Fruit fly (Drosophila melanogaster) whole organism, embryonic: ENCODE data around the gene Uggt.

Source experiments
- Aef1 ChIP-seq: fragments of 200-800 bp; sonication (Bioruptor generic); IDR thresholded peaks from 3 replicates; pipeline ENCODE4 v1.3.6; 2022; ENCODE audit warnings: missing biosample characterization, missing genetic modification characterization
- Asciz ChIP-seq: fragments of 200-800 bp; sonication (Bioruptor generic); optimal IDR thresholded peaks from 2 replicates; lab custom pipeline; 2017; ENCODE audit warnings: missing biosample characterization, mild to moderate bottlenecking, missing genetic modification characterization, missing genetic modification reagents
- CG10462 ChIP-seq: fragments of 200-800 bp; sonication (Bioruptor generic); optimal IDR thresholded peaks from 2 replicates; lab custom pipeline; 2016; ENCODE audit warnings: missing biosample characterization, missing genetic modification characterization
- CG11085 ChIP-seq: fragments of 200-800 bp; sonication (Bioruptor generic); IDR thresholded peaks from 2 replicates; pipeline ENCODE4 v1.3.6; 2022; ENCODE audit warnings: missing biosample characterization, missing genetic modification characterization
- CG11560 ChIP-seq: fragments of 200-800 bp; sonication (Bioruptor generic); IDR thresholded peaks from 3 replicates; pipeline ENCODE4 v1.3.6; 2022; ENCODE audit warnings: missing biosample characterization, missing genetic modification characterization
- CG15073 ChIP-seq: fragments of 200-800 bp; sonication (Bioruptor generic); optimal IDR thresholded peaks from 2 replicates; lab custom pipeline; 2016; ENCODE audit warnings: missing biosample characterization, missing genetic modification characterization
- CG2199 ChIP-seq: fragments of 200-800 bp; sonication (Bioruptor generic); IDR thresholded peaks from 3 replicates; pipeline ENCODE4 v1.3.6; 2022; ENCODE audit warnings: missing biosample characterization, missing genetic modification characterization
- CG34376 ChIP-seq: fragments of 200-800 bp; sonication (Bioruptor generic); optimal IDR thresholded peaks from 2 replicates; lab custom pipeline; 2018; ENCODE audit warnings: missing biosample characterization, mild to moderate bottlenecking, missing genetic modification characterization
- CG42726 ChIP-seq: fragments of 200-800 bp; sonication (Bioruptor generic); IDR thresholded peaks from 2 replicates; pipeline ENCODE4 v1.3.6; 2022; ENCODE audit warnings: missing biosample characterization, missing genetic modification characterization; ENCODE audit not compliant: partially characterized antibody
- CG6813 ChIP-seq: fragments of 200-800 bp; sonication (Bioruptor generic); optimal IDR thresholded peaks from 2 replicates; lab custom pipeline; 2017; ENCODE audit warnings: missing biosample characterization, missing genetic modification characterization, mild to moderate bottlenecking, moderate library complexity, missing genetic modification reagents
- CG8089 ChIP-seq: fragments of 200-800 bp; sonication (Bioruptor generic); optimal IDR thresholded peaks from 3 replicates; lab custom pipeline; 2016; ENCODE audit warnings: missing biosample characterization, missing genetic modification characterization
- CG8388 ChIP-seq: fragments of 200-800 bp; sonication (Bioruptor generic); optimal IDR thresholded peaks from 2 replicates; lab custom pipeline; 2019; ENCODE audit warnings: missing biosample characterization, mild to moderate bottlenecking, missing genetic modification characterization, moderate library complexity
- CG8924 ChIP-seq: fragments of 200-800 bp; optimal IDR thresholded peaks from 3 replicates; lab custom pipeline; 2019; ENCODE audit warnings: missing biosample characterization, mild to moderate bottlenecking, missing genetic modification characterization, moderate library complexity
- CG9437 ChIP-seq: fragments of 200-800 bp; sonication (Bioruptor generic); optimal IDR thresholded peaks from 2 replicates; lab custom pipeline; 2018; ENCODE audit warnings: missing biosample characterization, mild to moderate bottlenecking, missing genetic modification characterization
- CG9932 ChIP-seq: fragments of 200-800 bp; sonication (Bioruptor generic); IDR thresholded peaks from 2 replicates; pipeline ENCODE4 v1.3.6; 2022; ENCODE audit warnings: missing biosample characterization, missing genetic modification characterization
- CkIIα-i1 ChIP-seq: fragments of 200-800 bp; sonication (Bioruptor generic); IDR thresholded peaks from 2 replicates; pipeline ENCODE4 v1.3.6; 2022; ENCODE audit warnings: missing biosample characterization, missing genetic modification characterization
- CoRest ChIP-seq: fragments of 200-800 bp; sonication (Bioruptor generic); optimal IDR thresholded peaks from 3 replicates; lab custom pipeline; 2018; ENCODE audit warnings: missing biosample characterization, mild to moderate bottlenecking, missing genetic modification characterization, moderate library complexity
- D ChIP-seq, 2 experiments: fragments of 200-800 bp in 1 of 2; fragments of >200 bp in 1 of 2; sonication (Bioruptor generic) in 1 of 2; optimal IDR thresholded peaks; 2 replicates in 1 of 2; 3 replicates in 1 of 2; lab custom pipeline; 2017; ENCODE audit warnings: mild to moderate bottlenecking in 1 of 2, missing biosample characterization in 1 of 2, missing genetic modification characterization in 1 of 2, missing genetic modification reagents in 1 of 2
- D19B ChIP-seq: fragments of 200-800 bp; sonication (Bioruptor generic); optimal IDR thresholded peaks from 2 replicates; lab custom pipeline; 2017; ENCODE audit warnings: missing biosample characterization, mild to moderate bottlenecking, missing genetic modification characterization
- E2f1 ChIP-seq: fragments of 200-800 bp; sonication (Bioruptor generic); IDR thresholded peaks from 2 replicates; pipeline ENCODE4 v1.3.6; 2022; ENCODE audit warnings: missing biosample characterization, missing genetic modification characterization
- E2f2 ChIP-seq: fragments of 200-800 bp; sonication (Bioruptor generic); IDR thresholded peaks from 2 replicates; pipeline ENCODE4 v1.3.6; 2022; ENCODE audit warnings: missing biosample characterization, missing genetic modification characterization
- Elba2 ChIP-seq: fragments of 200-800 bp; sonication (Bioruptor generic); optimal IDR thresholded peaks from 3 replicates; lab custom pipeline; 2016; ENCODE audit warnings: missing biosample characterization, missing genetic modification characterization
- HmgD ChIP-seq: fragments of 200-800 bp; sonication (Bioruptor generic); optimal IDR thresholded peaks from 3 replicates; lab custom pipeline; 2016; ENCODE audit warnings: missing biosample characterization, missing genetic modification characterization
- Hmr ChIP-seq: fragments of 200-800 bp; sonication (Bioruptor generic); optimal IDR thresholded peaks from 3 replicates; lab custom pipeline; 2017; ENCODE audit warnings: mild to moderate bottlenecking, missing biosample characterization, missing genetic modification reagents, missing genetic modification characterization
- Hmx ChIP-seq: fragments of 200-800 bp; sonication (Bioruptor generic); optimal IDR thresholded peaks from 2 replicates; lab custom pipeline; 2016; ENCODE audit warnings: missing biosample characterization, missing genetic modification characterization
- Hsf ChIP-seq: fragments of 200-800 bp; sonication (Bioruptor generic); optimal IDR thresholded peaks from 3 replicates; lab custom pipeline; 2016; ENCODE audit warnings: missing biosample characterization, missing genetic modification characterization
- Lim3 ChIP-seq: fragments of 200-800 bp; sonication (Bioruptor generic); IDR thresholded peaks from 2 replicates; pipeline ENCODE4 v1.3.6; 2022; ENCODE audit warnings: missing biosample characterization, missing genetic modification characterization
- Mrtf ChIP-seq: fragments of 200-800 bp; sonication (Bioruptor generic); IDR thresholded peaks from 3 replicates; pipeline ENCODE4 v1.3.6; 2022; ENCODE audit warnings: missing biosample characterization, missing genetic modification characterization
- Nf-YB ChIP-seq: fragments of 200-800 bp; sonication (Bioruptor generic); optimal IDR thresholded peaks from 3 replicates; lab custom pipeline; 2019; ENCODE audit warnings: missing biosample characterization, mild to moderate bottlenecking, missing genetic modification characterization, moderate library complexity
- Rfx ChIP-seq: fragments of 200-800 bp; sonication (Bioruptor generic); IDR thresholded peaks from 2 replicates; pipeline ENCODE4 v1.3.6; 2022; ENCODE audit warnings: missing biosample characterization, missing genetic modification characterization
- Scr ChIP-seq: fragments of 200-800 bp; sonication (Bioruptor generic); IDR thresholded peaks from 2 replicates; pipeline ENCODE4 v1.3.6; 2022; ENCODE audit warnings: missing biosample characterization, missing genetic modification characterization; ENCODE audit not compliant: partially characterized antibody
- TFAM ChIP-seq: fragments of 200-800 bp; sonication (Bioruptor generic); optimal IDR thresholded peaks from 2 replicates; lab custom pipeline; 2017; ENCODE audit warnings: missing biosample characterization, missing genetic modification characterization, inconsistent platforms
- amos ChIP-seq: fragments of 200-800 bp; sonication (Bioruptor generic); IDR thresholded peaks from 2 replicates; pipeline ENCODE4 v1.3.6; 2022; ENCODE audit warnings: missing biosample characterization, missing genetic modification characterization; ENCODE audit not compliant: partially characterized antibody
- bcd ChIP-seq: fragments of 200-800 bp; sonication (Bioruptor generic); optimal IDR thresholded peaks from 2 replicates; lab custom pipeline; 2017; ENCODE audit warnings: missing biosample characterization, mild to moderate bottlenecking, missing genetic modification characterization
- dmrt99B ChIP-seq: fragments of 200-800 bp; sonication (Bioruptor generic); optimal IDR thresholded peaks from 2 replicates; lab custom pipeline; 2018; ENCODE audit warnings: missing biosample characterization, mild to moderate bottlenecking, missing genetic modification characterization, moderate library complexity
- eve ChIP-seq, 2 experiments: fragments of >200 bp; optimal IDR thresholded peaks; 2 replicates each; lab custom pipeline; 2017; ENCODE audit warnings: missing biosample characterization in 2 of 2, missing genetic modification characterization in 2 of 2
- fd102C ChIP-seq: fragments of 200-800 bp; sonication (Bioruptor generic); optimal IDR thresholded peaks from 2 replicates; lab custom pipeline; 2018; ENCODE audit warnings: missing biosample characterization, mild to moderate bottlenecking, missing genetic modification characterization, moderate library complexity
- fru ChIP-seq: fragments of >200 bp; optimal IDR thresholded peaks from 2 replicates; lab custom pipeline; 2017
- grau ChIP-seq: fragments of 200-800 bp; optimal IDR thresholded peaks from 3 replicates; lab custom pipeline; 2019; ENCODE audit warnings: missing biosample characterization, mild to moderate bottlenecking, missing genetic modification characterization, moderate library complexity
- ham ChIP-seq: fragments of 200-800 bp; sonication (Bioruptor generic); IDR thresholded peaks from 2 replicates; pipeline ENCODE4 v1.3.6; 2022; ENCODE audit warnings: missing biosample characterization, missing genetic modification characterization
- inv ChIP-seq: fragments of 200-800 bp; sonication (Bioruptor generic); IDR thresholded peaks from 2 replicates; pipeline ENCODE4 v1.3.6; 2022; ENCODE audit warnings: missing biosample characterization, missing genetic modification characterization; ENCODE audit not compliant: partially characterized antibody
- kah ChIP-seq: fragments of 200-800 bp; sonication (Bioruptor generic); optimal IDR thresholded peaks from 2 replicates; lab custom pipeline; 2018; ENCODE audit warnings: missing biosample characterization, mild to moderate bottlenecking, missing genetic modification characterization
- nmo ChIP-seq: fragments of 200-800 bp; sonication (Bioruptor generic); optimal IDR thresholded peaks from 2 replicates; lab custom pipeline; 2018; ENCODE audit warnings: missing biosample characterization, mild to moderate bottlenecking, missing genetic modification characterization, moderate library complexity
- p53 ChIP-seq: fragments of 200-800 bp; sonication (Bioruptor generic); optimal IDR thresholded peaks from 2 replicates; lab custom pipeline; 2016; ENCODE audit warnings: missing biosample characterization, missing genetic modification characterization
- pfk ChIP-seq: fragments of 200-800 bp; sonication (Bioruptor generic); optimal IDR thresholded peaks from 2 replicates; lab custom pipeline; 2018; ENCODE audit warnings: missing biosample characterization, mild to moderate bottlenecking, missing genetic modification characterization, moderate library complexity
- run ChIP-seq: fragments of 200-800 bp; sonication (Bioruptor generic); optimal IDR thresholded peaks from 3 replicates; lab custom pipeline; 2018; ENCODE audit warnings: missing biosample characterization, mild to moderate bottlenecking, missing genetic modification characterization
- sd ChIP-seq: fragments of 200-800 bp; sonication (Bioruptor generic); optimal IDR thresholded peaks from 3 replicates; lab custom pipeline; 2018; ENCODE audit warnings: missing biosample characterization, mild to moderate bottlenecking, missing genetic modification characterization, moderate library complexity
- sima ChIP-seq: fragments of 200-800 bp; sonication (Bioruptor generic); optimal IDR thresholded peaks from 2 replicates; lab custom pipeline; 2016; ENCODE audit warnings: missing biosample characterization, missing genetic modification characterization
- tin ChIP-seq: fragments of 200-800 bp; sonication (Bioruptor generic); optimal IDR thresholded peaks from 3 replicates; lab custom pipeline; 2016; ENCODE audit warnings: missing biosample characterization, missing genetic modification characterization
- tio ChIP-seq: fragments of 200-800 bp; sonication (Bioruptor generic); optimal IDR thresholded peaks from 2 replicates; lab custom pipeline; 2017; ENCODE audit warnings: missing biosample characterization, missing genetic modification characterization, inconsistent platforms
- vnd ChIP-seq: fragments of 200-800 bp; sonication (Bioruptor generic); IDR thresholded peaks from 3 replicates; pipeline ENCODE4 v1.3.6; 2022; ENCODE audit warnings: missing biosample characterization, missing genetic modification characterization; ENCODE audit not compliant: partially characterized antibody

Uggt gene

dm6 chr3L:18870027-18870426 is 2.5 kb upstream of the Uggt start, which contains the start of gene Blos3 (continued):
- peak; percentile 50 for TF ChIP-seq tin (GFP tag; lab: Kevin White, UChicago)
- peak; percentile 52 for TF ChIP-seq Hmr (GFP tag; lab: Kevin White, UChicago)
- no peak for TF ChIP-seq Lim3 (GFP tag; lab: Robert Waterston, UW)
- TF ChIP-seq Scr: no peak
- TF ChIP-seq pfk (GFP tag; lab: Kevin White, UChicago): no peak
- TF ChIP-seq bcd (GFP tag; lab: Kevin White, UChicago): peak; percentile 24
- TF ChIP-seq HmgD (GFP tag; lab: Kevin White, UChicago): no peak
- TF ChIP-seq kah: peak; percentile 69
- no peak for TF ChIP-seq TFAM (GFP tag; lab: Kevin White, UChicago)
- TF ChIP-seq nmo (GFP tag; lab: Kevin White, UChicago): peak; percentile 11
- TF ChIP-seq vnd (GFP tag; lab: Robert Waterston, UW): no peak
- TF ChIP-seq D (optimal IDR thresholded peaks at IDR 0.05; lab: Kevin White, UChicago): no peak
- TF ChIP-seq D (GFP tag; optimal IDR thresholded peaks at IDR 0.05; lab: Kevin White, UChicago): no peak
- TF ChIP-seq Nf-YB (GFP tag; lab: Kevin White, UChicago): no peak
- 0 out of 2 replicates have a peak, but pooled peaks have one; percentile 41 for TF ChIP-seq CG9932 (GFP tag; lab: Robert Waterston, UW)
- peak; percentile 58 for TF ChIP-seq CG8924 (tag; lab: Kevin White, UChicago)
- TF ChIP-seq Hsf (GFP tag; lab: Kevin White, UChicago): peak; percentile 50
- TF ChIP-seq Aef1 (GFP tag; lab: Robert Waterston, UW): peak; percentile 20; the same call in 1 of the 3 replicates
- peak; percentile 47 for TF ChIP-seq grau
- TF ChIP-seq CG6813 (GFP tag; lab: Kevin White, UChicago): no peak
- TF ChIP-seq E2f2 (GFP tag; lab: Robert Waterston, UW): no peak
- no peak for TF ChIP-seq inv
- TF ChIP-seq sima (GFP tag; lab: Kevin White, UChicago): peak; percentile 11
- TF ChIP-seq CoRest (tag; lab: Kevin White, UChicago): peak; percentile 54
- TF ChIP-seq ham: no peak
- no peak for TF ChIP-seq Elba2 (GFP tag; lab: Kevin White, UChicago)
- no peak for TF ChIP-seq sd (tag; lab: Kevin White, UChicago)
- TF ChIP-seq run (tag; lab: Kevin White, UChicago): no peak
- no peak for TF ChIP-seq CG15073
- peak; percentile 0 for TF ChIP-seq CG34376 (GFP tag; lab: Kevin White, UChicago)
- no peak for TF ChIP-seq fd102C (GFP tag; lab: Kevin White, UChicago)
- no peak for TF ChIP-seq eve (GFP tag; optimal IDR thresholded peaks at IDR 0.05; lab: Kevin White, UChicago)
- no peak for TF ChIP-seq CG42726 (GFP tag; lab: Robert Waterston, UW)
- no peak for TF ChIP-seq fru (lab: Kevin White, UChicago)
- TF ChIP-seq Rfx: peak; percentile 52; the same call in 1 of the 2 replicates
- TF ChIP-seq Asciz (GFP tag; lab: Kevin White, UChicago): peak; percentile 15
- no peak for TF ChIP-seq CG2199 (GFP tag; lab: Robert Waterston, UW)
- TF ChIP-seq E2f1 (GFP tag; lab: Robert Waterston, UW): no peak
- no peak for TF ChIP-seq CG10462 (GFP tag; lab: Kevin White, UChicago)
- no peak for TF ChIP-seq Mrtf (GFP tag; lab: Robert Waterston, UW)
- peak; percentile 4 for TF ChIP-seq p53 (GFP tag; lab: Kevin White, UChicago)
- TF ChIP-seq Hmx: peak; percentile 41
- no peak for TF ChIP-seq CG11560
- no peak for TF ChIP-seq CkIIα-i1
- peak; percentile 19 for TF ChIP-seq tio (GFP tag; lab: Kevin White, UChicago)
- TF ChIP-seq CG11085 (GFP tag; lab: Robert Waterston, UW): 0 out of 2 replicates have a peak, but pooled peaks have one; percentile 27
- TF ChIP-seq dmrt99B (tag; lab: Kevin White, UChicago): no peak
- TF ChIP-seq CG8388 (GFP tag; lab: Kevin White, UChicago): no peak
- no peak for TF ChIP-seq D19B (GFP tag; lab: Kevin White, UChicago)
- TF ChIP-seq amos: no peak
- peak; percentile 30 for TF ChIP-seq CG8089 (GFP tag; lab: Kevin White, UChicago)
- TF ChIP-seq CG9437 (GFP tag; lab: Kevin White, UChicago): peak; percentile 13
